Worm (Caenorhabditis elegans): ENCODE data around the gene praf-3.

The praf-3 gene

ce11 chrIV:8428492-8428891, 48.7 kb downstream of the praf-3 start (continued):
- TF ChIP-seq lsy-12 (tag; optimal IDR thresholded peaks at IDR 0.05) (peak; percentile 90), nhr-25 (tag; optimal IDR thresholded peaks at IDR 0.05) (peak; percentile 78), nhr-23 (tag; optimal IDR thresholded peaks at IDR 0.05) (peak; percentile 60), elt-3 (tag; optimal IDR thresholded peaks at IDR 0.05) (peak in 1 of 3 experiments; percentile 32), fos-1 (tag; optimal IDR thresholded peaks at IDR 0.05) (peak; percentile 54), daf-12 (tag; optimal IDR thresholded peaks at IDR 0.05) (no peak)
